Worm (Caenorhabditis elegans): ENCODE data around the gene clec-169.

ce11 chrIV:1289327-1289726 is 28.2 kb downstream of the clec-169 start, which contains the start of gene plst-1:
- no peak for TF ChIP-seq ZK546.5 (tag; optimal IDR thresholded peaks at IDR 0.05)
- no peak for TF ChIP-seq skn-1 (tag; optimal IDR thresholded peaks at IDR 0.05)
